Worm (Caenorhabditis elegans) whole organism, L1 larva: ENCODE results near the gene C14E2.3.

ENCODE experiments used
- egl-27 ChIP-seq, 2 experiments: fragments of 150-350 bp in 1 of 2; sonication (generic microtip); optimal IDR thresholded peaks; 3 replicates each; lab custom pipeline; 2017 to 2018; ENCODE audit warnings: missing biosample characterization in 2 of 2, missing genetic modification characterization in 2 of 2, missing genetic modification reagents in 2 of 2
- mdl-1 ChIP-seq, 2 experiments: fragments of 150-350 bp; optimal IDR thresholded peaks; 2 replicates each; lab custom pipeline; 2014 to 2017; ENCODE audit warnings: missing biosample characterization in 2 of 2, missing genetic modification characterization in 2 of 2, inconsistent platforms in 1 of 2
- nhr-90 ChIP-seq: sonication (generic microtip); optimal IDR thresholded peaks from 2 replicates; lab custom pipeline; 2016; ENCODE audit warnings: mild to moderate bottlenecking, missing genetic modification characterization, missing compliant biosample characterization; ENCODE audit not compliant: poor library complexity
- pag-3 ChIP-seq: sonication (generic microtip); optimal IDR thresholded peaks from 2 replicates; lab custom pipeline; 2017; ENCODE audit warnings: missing genetic modification characterization, mild to moderate bottlenecking, missing compliant biosample characterization, antibody characterized with exemption, borderline replicate concordance; ENCODE audit not compliant: insufficient read depth
- sox-4 ChIP-seq: sonication (generic microtip); optimal IDR thresholded peaks from 2 replicates; lab custom pipeline; 2016; ENCODE audit warnings: missing genetic modification characterization, missing compliant biosample characterization
- unc-130 ChIP-seq: fragments of 150-350 bp; optimal IDR thresholded peaks from 2 replicates; lab custom pipeline; 2017; ENCODE audit warnings: missing biosample characterization, missing genetic modification characterization, inconsistent platforms
- ztf-11 ChIP-seq, 2 experiments: sonication (generic microtip); optimal IDR thresholded peaks; 2 replicates each; lab custom pipeline; 2016 to 2017; ENCODE audit warnings: missing genetic modification characterization in 2 of 2, missing biosample characterization in 1 of 2, missing compliant biosample characterization in 1 of 2

DNA sequence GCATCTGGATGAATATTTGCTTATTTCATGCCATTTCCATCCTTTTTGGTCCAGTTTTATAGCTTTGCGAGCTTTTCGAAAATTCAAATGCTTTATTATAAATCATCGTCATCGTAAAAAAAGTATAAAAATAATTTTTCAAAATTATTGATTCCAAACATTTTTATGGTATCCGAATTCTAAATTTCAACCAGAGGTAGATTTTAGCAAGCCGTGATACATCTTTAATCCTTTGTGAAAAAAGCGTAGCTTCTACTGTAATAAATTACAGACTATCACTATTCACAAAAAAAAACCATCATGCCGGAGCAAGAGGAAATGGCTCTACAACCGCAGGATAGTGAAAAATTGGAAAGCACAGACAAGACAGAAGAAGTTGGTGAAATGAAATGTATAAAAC, 14.8 kb upstream of the C14E2.3 start, which contains the start of gene C14E2.1:
- no peak for TF ChIP-seq nhr-90 (tag; lab: Kevin White, UChicago)
- no peak for TF ChIP-seq ztf-11 (tag; optimal IDR thresholded peaks at IDR 0.05; lab: Kevin White, UChicago)
- TF ChIP-seq unc-130 (tag; lab: Kevin White, UChicago), result no peak
- TF ChIP-seq mdl-1 (tag; optimal IDR thresholded peaks at IDR 0.05; lab: Kevin White, UChicago), result no peak
- no peak for TF ChIP-seq pag-3 (tag; lab: Kevin White, UChicago)
- TF ChIP-seq egl-27 (tag; optimal IDR thresholded peaks at IDR 0.05; lab: Kevin White, UChicago), result no peak
- no peak for TF ChIP-seq sox-4 (tag; lab: Kevin White, UChicago)
